Worm (Caenorhabditis elegans) whole organism, mixed stage, embryonic: ENCODE measurements around the gene lgc-15.

Experiments
- M03D4.4 ChIP-seq: sonication (generic microtip); optimal IDR thresholded peaks from 2 replicates; lab custom pipeline; 2017; ENCODE audit warnings: mild to moderate bottlenecking, missing genetic modification characterization, missing compliant biosample characterization
- bed-3 ChIP-seq: fragments of 200-800 bp; sonication (Bioruptor generic); optimal IDR thresholded peaks from 3 replicates; lab custom pipeline; 2018; ENCODE audit warnings: mild to moderate bottlenecking, missing genetic modification characterization, moderate library complexity, missing compliant biosample characterization
- ceh-83 ChIP-seq: fragments of 200-800 bp; sonication (Bioruptor generic); optimal IDR thresholded peaks from 2 replicates; lab custom pipeline; 2018; ENCODE audit warnings: mild to moderate bottlenecking, missing genetic modification characterization, missing compliant biosample characterization
- ces-1 ChIP-seq: fragments of 150-350 bp; optimal IDR thresholded peaks from 2 replicates; lab custom pipeline; 2014; ENCODE audit warnings: missing biosample characterization, missing genetic modification reagents, missing genetic modification characterization
- cnd-1 ChIP-seq: fragments of 200-800 bp; sonication (Bioruptor generic); optimal IDR thresholded peaks from 2 replicates; lab custom pipeline; 2018; ENCODE audit warnings: mild to moderate bottlenecking, missing genetic modification characterization, missing compliant biosample characterization
- elt-1 ChIP-seq: sonication (generic microtip); optimal IDR thresholded peaks from 2 replicates; lab custom pipeline; 2017; ENCODE audit warnings: missing genetic modification characterization, mild to moderate bottlenecking, missing compliant biosample characterization, antibody characterized with exemption, moderate library complexity, borderline replicate concordance; ENCODE audit not compliant: insufficient read depth
- flh-1 ChIP-seq: fragments of 200-800 bp; sonication (Bioruptor generic); optimal IDR thresholded peaks from 2 replicates; lab custom pipeline; 2018; ENCODE audit warnings: mild to moderate bottlenecking, missing genetic modification characterization, moderate library complexity, missing compliant biosample characterization
- ham-2 ChIP-seq: fragments of 200-800 bp; sonication (Bioruptor generic); optimal IDR thresholded peaks from 2 replicates; lab custom pipeline; 2018; ENCODE audit warnings: mild to moderate bottlenecking, missing genetic modification characterization, missing compliant biosample characterization
- hlh-1 ChIP-seq: fragments of 150-350 bp; optimal IDR thresholded peaks from 2 replicates; lab custom pipeline; 2014; ENCODE audit warnings: missing biosample characterization, missing genetic modification reagents, missing genetic modification characterization
- lin-13 ChIP-seq: fragments of 150-350 bp; optimal IDR thresholded peaks from 2 replicates; lab custom pipeline; 2014; ENCODE audit warnings: missing biosample characterization, missing genetic modification characterization
- lin-32 ChIP-seq: fragments of 200-800 bp; sonication (Bioruptor generic); optimal IDR thresholded peaks from 2 replicates; lab custom pipeline; 2018; ENCODE audit warnings: mild to moderate bottlenecking, missing genetic modification characterization, missing compliant biosample characterization
- mab-5 ChIP-seq: fragments of 150-350 bp; optimal IDR thresholded peaks from 2 replicates; lab custom pipeline; 2014; ENCODE audit warnings: missing biosample characterization, missing genetic modification characterization
- mep-1 ChIP-seq: fragments of 150-350 bp; optimal IDR thresholded peaks from 2 replicates; lab custom pipeline; 2017; ENCODE audit warnings: missing biosample characterization, missing genetic modification reagents, missing genetic modification characterization, inconsistent platforms
- mls-2 ChIP-seq: sonication (generic microtip); optimal IDR thresholded peaks from 2 replicates; lab custom pipeline; 2016; ENCODE audit warnings: mild to moderate bottlenecking, missing genetic modification characterization, moderate library complexity, missing compliant biosample characterization
- nhr-12 ChIP-seq: fragments of 150-350 bp; optimal IDR thresholded peaks from 2 replicates; lab custom pipeline; 2014; ENCODE audit warnings: missing biosample characterization, missing genetic modification characterization
- nhr-28 ChIP-seq: fragments of 150-350 bp; optimal IDR thresholded peaks from 2 replicates; lab custom pipeline; 2014; ENCODE audit warnings: missing biosample characterization, missing genetic modification characterization
- nhr-76 ChIP-seq: sonication (generic microtip); optimal IDR thresholded peaks from 2 replicates; lab custom pipeline; 2017; ENCODE audit warnings: missing biosample characterization, missing genetic modification characterization
- pha-4 ChIP-seq: fragments of 150-350 bp; optimal IDR thresholded peaks from 2 replicates; lab custom pipeline; 2018; ENCODE audit warnings: missing biosample characterization, missing genetic modification reagents, missing genetic modification characterization
- sem-2 ChIP-seq: fragments of 200-800 bp; sonication (Bioruptor generic); optimal IDR thresholded peaks from 2 replicates; lab custom pipeline; 2018; ENCODE audit warnings: mild to moderate bottlenecking, missing genetic modification characterization, missing compliant biosample characterization
- snpc-4 ChIP-seq: fragments of 150-350 bp; optimal IDR thresholded peaks from 2 replicates; lab custom pipeline; 2014; ENCODE audit warnings: missing biosample characterization, missing genetic modification characterization
- sptf-1 ChIP-seq: sonication (generic microtip); optimal IDR thresholded peaks from 2 replicates; lab custom pipeline; 2017; ENCODE audit warnings: mild to moderate bottlenecking, missing genetic modification characterization, moderate library complexity, missing compliant biosample characterization
- unc-39 ChIP-seq: fragments of 150-350 bp; optimal IDR thresholded peaks from 2 replicates; lab custom pipeline; 2014; ENCODE audit warnings: missing biosample characterization, missing genetic modification characterization
- zip-8 ChIP-seq: fragments of 150-350 bp; optimal IDR thresholded peaks from 2 replicates; lab custom pipeline; 2014; ENCODE audit warnings: missing biosample characterization, missing genetic modification characterization
- ztf-11 ChIP-seq: fragments of 150-350 bp; optimal IDR thresholded peaks from 2 replicates; lab custom pipeline; 2014; ENCODE audit warnings: missing biosample characterization, missing genetic modification characterization

Gene lgc-15

ce11 chrX:12164047-12164446 lies 49.9 kb downstream of the lgc-15 start:
- TF ChIP-seq sem-2 (GFP tag; lab: Kevin White, UChicago): no peak
- no peak for TF ChIP-seq snpc-4 (tag; lab: Kevin White, UChicago)
- no peak for TF ChIP-seq mls-2 (tag; lab: Kevin White, UChicago)
- TF ChIP-seq sptf-1 (tag; lab: Kevin White, UChicago): no peak
- TF ChIP-seq hlh-1 (tag; lab: Kevin White, UChicago): no peak
- no peak for TF ChIP-seq bed-3
- TF ChIP-seq nhr-76 (tag; lab: Kevin White, UChicago): no peak
- no peak for TF ChIP-seq lin-13
- no peak for TF ChIP-seq mep-1 (tag; lab: Kevin White, UChicago)
- TF ChIP-seq ham-2 (GFP tag; lab: Kevin White, UChicago): no peak

- no peak for TF ChIP-seq nhr-12 (tag; lab: Kevin White, UChicago)
- no peak for TF ChIP-seq elt-1 (tag; lab: Kevin White, UChicago)
- no peak for TF ChIP-seq ceh-83 (GFP tag; lab: Kevin White, UChicago)
- no peak for TF ChIP-seq ham-2 (GFP tag; lab: Kevin White, UChicago)
- no peak for TF ChIP-seq nhr-76 (tag; lab: Kevin White, UChicago)
- no peak for TF ChIP-seq nhr-28 (tag; lab: Kevin White, UChicago)
- TF ChIP-seq lin-32 (GFP tag; lab: Kevin White, UChicago): no peak
- no peak for TF ChIP-seq pha-4 (tag; lab: Kevin White, UChicago)
- TF ChIP-seq snpc-4 (tag; lab: Kevin White, UChicago): no peak
- no peak for TF ChIP-seq unc-39 (tag; lab: Kevin White, UChicago)
- TF ChIP-seq hlh-1 (tag; lab: Kevin White, UChicago): no peak
- TF ChIP-seq ces-1: no peak
- no peak for TF ChIP-seq cnd-1 (tag; lab: Kevin White, UChicago)
- no peak for TF ChIP-seq M03D4.4 (tag; lab: Kevin White, UChicago)
- no peak for TF ChIP-seq sem-2 (GFP tag; lab: Kevin White, UChicago)
- TF ChIP-seq mab-5: no peak
- TF ChIP-seq ztf-11 (tag; lab: Kevin White, UChicago): no peak
- TF ChIP-seq zip-8: no peak
- TF ChIP-seq flh-1 (GFP tag; lab: Kevin White, UChicago): no peak
Measured at ce11 chrX:12164943-12165342, 50.8 kb downstream of the lgc-15 start.
